Fruit fly (Drosophila melanogaster) whole organism, embryonic: ENCODE measurements around the gene Nprl3.
A peak's percentile ranks its signal among the peaks of the same experiment; 100 is the strongest.

Experiments used
- Adf1 ChIP-seq: fragments of 200-800 bp; sonication (Bioruptor generic); IDR thresholded peaks from 2 replicates; pipeline ENCODE4 v1.3.6; 2022; ENCODE audit warnings: missing biosample characterization, missing genetic modification characterization
- CG1024 ChIP-seq: fragments of 200-800 bp; sonication (Bioruptor generic); IDR thresholded peaks from 2 replicates; pipeline ENCODE4 v1.3.6; 2022; ENCODE audit warnings: missing biosample characterization, missing genetic modification characterization
- CG14441 ChIP-seq: fragments of 200-800 bp; sonication (Bioruptor generic); IDR thresholded peaks from 2 replicates; pipeline ENCODE4 v1.3.6; 2022; ENCODE audit warnings: missing biosample characterization, missing genetic modification characterization
- CG17359 ChIP-seq: fragments of 200-800 bp; sonication (Bioruptor generic); optimal IDR thresholded peaks from 3 replicates; lab custom pipeline; 2018; ENCODE audit warnings: missing biosample characterization, mild to moderate bottlenecking, missing genetic modification characterization, moderate library complexity
- CG17385 ChIP-seq: fragments of 200-800 bp; sonication (Bioruptor generic); optimal IDR thresholded peaks from 3 replicates; lab custom pipeline; 2018; ENCODE audit warnings: missing biosample characterization, mild to moderate bottlenecking, missing genetic modification characterization
- CG1832 ChIP-seq: fragments of 200-800 bp; sonication (Bioruptor generic); optimal IDR thresholded peaks from 2 replicates; lab custom pipeline; 2017; ENCODE audit warnings: missing biosample characterization, mild to moderate bottlenecking, missing genetic modification characterization, inconsistent platforms
- CG18476 ChIP-seq: fragments of 200-800 bp; sonication (Bioruptor generic); optimal IDR thresholded peaks from 2 replicates; lab custom pipeline; 2016; ENCODE audit warnings: missing biosample characterization, mild to moderate bottlenecking, missing genetic modification characterization
- CG2116 ChIP-seq: fragments of 200-800 bp; sonication (Bioruptor generic); optimal IDR thresholded peaks from 3 replicates; lab custom pipeline; 2018; ENCODE audit warnings: missing biosample characterization, mild to moderate bottlenecking, missing genetic modification characterization
- CG3065 ChIP-seq: fragments of 200-800 bp; sonication (Bioruptor generic); optimal IDR thresholded peaks from 2 replicates; lab custom pipeline; 2016; ENCODE audit warnings: missing biosample characterization, missing genetic modification characterization
- CG31365 ChIP-seq: fragments of 200-800 bp; sonication (Bioruptor generic); optimal IDR thresholded peaks from 2 replicates; lab custom pipeline; 2018; ENCODE audit warnings: missing biosample characterization, mild to moderate bottlenecking, missing genetic modification characterization
- CG3281 ChIP-seq: fragments of 200-800 bp; sonication (Bioruptor generic); optimal IDR thresholded peaks from 3 replicates; lab custom pipeline; 2017; ENCODE audit warnings: missing biosample characterization, mild to moderate bottlenecking, missing genetic modification characterization
- CG3995 ChIP-seq: fragments of 200-800 bp; sonication (Bioruptor generic); optimal IDR thresholded peaks from 3 replicates; lab custom pipeline; 2016; ENCODE audit warnings: missing biosample characterization, missing genetic modification characterization
- CG5245 ChIP-seq: fragments of 200-800 bp; sonication (Bioruptor generic); optimal IDR thresholded peaks from 3 replicates; lab custom pipeline; 2016; ENCODE audit warnings: missing biosample characterization, missing genetic modification characterization
- CG6765 ChIP-seq: fragments of 200-800 bp; sonication (Bioruptor generic); optimal IDR thresholded peaks from 3 replicates; lab custom pipeline; 2017; ENCODE audit warnings: missing biosample characterization, mild to moderate bottlenecking, missing genetic modification characterization
- CG7556 ChIP-seq: fragments of 200-800 bp; sonication (Bioruptor generic); optimal IDR thresholded peaks from 2 replicates; lab custom pipeline; 2017; ENCODE audit warnings: missing biosample characterization, mild to moderate bottlenecking, missing genetic modification characterization
- CG8281 ChIP-seq: fragments of 200-800 bp; sonication (Bioruptor generic); optimal IDR thresholded peaks from 2 replicates; lab custom pipeline; 2018; ENCODE audit warnings: missing biosample characterization, mild to moderate bottlenecking, missing genetic modification characterization, moderate library complexity
- CG8765 ChIP-seq: fragments of 200-800 bp; sonication (Bioruptor generic); IDR thresholded peaks from 2 replicates; pipeline ENCODE4 v1.3.6; 2022; ENCODE audit warnings: missing biosample characterization, missing genetic modification characterization
- CG8944 ChIP-seq: fragments of 200-800 bp; sonication (Bioruptor generic); optimal IDR thresholded peaks from 3 replicates; lab custom pipeline; 2016; ENCODE audit warnings: missing biosample characterization, missing genetic modification characterization
- CG9609 ChIP-seq: fragments of 200-800 bp; sonication (Bioruptor generic); optimal IDR thresholded peaks from 3 replicates; lab custom pipeline; 2016; ENCODE audit warnings: missing biosample characterization, missing genetic modification characterization
- Chrac-16 ChIP-seq: fragments of 200-800 bp; sonication (Bioruptor generic); optimal IDR thresholded peaks from 3 replicates; lab custom pipeline; 2016; ENCODE audit warnings: missing biosample characterization, missing genetic modification characterization
- D19A ChIP-seq: fragments of 200-800 bp; optimal IDR thresholded peaks from 3 replicates; lab custom pipeline; 2019; ENCODE audit warnings: missing biosample characterization, mild to moderate bottlenecking, missing genetic modification characterization, moderate library complexity
- E2f2 ChIP-seq: fragments of 200-800 bp; sonication (Bioruptor generic); IDR thresholded peaks from 2 replicates; pipeline ENCODE4 v1.3.6; 2022; ENCODE audit warnings: missing biosample characterization, missing genetic modification characterization
- GATAe ChIP-seq: fragments of 200-800 bp; sonication (Bioruptor generic); conservative IDR thresholded peaks from 2 replicates; pipeline ENCODE4 v1.3.6; 2022; ENCODE audit warnings: missing biosample characterization, missing genetic modification characterization
- HmgD ChIP-seq: fragments of 200-800 bp; sonication (Bioruptor generic); optimal IDR thresholded peaks from 3 replicates; lab custom pipeline; 2016; ENCODE audit warnings: missing biosample characterization, missing genetic modification characterization
- Hmr ChIP-seq: fragments of 200-800 bp; sonication (Bioruptor generic); optimal IDR thresholded peaks from 3 replicates; lab custom pipeline; 2017; ENCODE audit warnings: mild to moderate bottlenecking, missing biosample characterization, missing genetic modification reagents, missing genetic modification characterization
- Hsf ChIP-seq: fragments of 200-800 bp; sonication (Bioruptor generic); optimal IDR thresholded peaks from 3 replicates; lab custom pipeline; 2016; ENCODE audit warnings: missing biosample characterization, missing genetic modification characterization
- Myb ChIP-seq: fragments of 200-800 bp; sonication (Bioruptor generic); optimal IDR thresholded peaks from 2 replicates; lab custom pipeline; 2016; ENCODE audit warnings: missing biosample characterization, missing genetic modification characterization
- Oli ChIP-seq: fragments of 200-800 bp; sonication (Bioruptor generic); optimal IDR thresholded peaks from 2 replicates; lab custom pipeline; 2018; ENCODE audit warnings: missing biosample characterization, mild to moderate bottlenecking, missing genetic modification characterization, moderate library complexity
- Spps ChIP-seq: fragments of 200-800 bp; sonication (Bioruptor generic); optimal IDR thresholded peaks from 2 replicates; lab custom pipeline; 2018; ENCODE audit warnings: missing biosample characterization, mild to moderate bottlenecking, missing genetic modification characterization
- Ssrp ChIP-seq: fragments of 200-800 bp; sonication (Bioruptor generic); optimal IDR thresholded peaks from 2 replicates; lab custom pipeline; 2018; ENCODE audit warnings: missing biosample characterization, mild to moderate bottlenecking, missing genetic modification characterization, moderate library complexity
- Xrp1 ChIP-seq: fragments of 200-800 bp; sonication (Bioruptor generic); IDR thresholded peaks from 2 replicates; pipeline ENCODE4 v1.3.6; 2022; ENCODE audit warnings: missing biosample characterization, missing genetic modification characterization
- ab ChIP-seq: fragments of 200-800 bp; sonication (Bioruptor generic); optimal IDR thresholded peaks from 2 replicates; lab custom pipeline; 2016; ENCODE audit warnings: missing biosample characterization, missing genetic modification characterization
- ato ChIP-seq: fragments of 200-800 bp; sonication (Bioruptor generic); IDR thresholded peaks from 2 replicates; pipeline ENCODE4 v1.3.6; 2022; ENCODE audit warnings: missing biosample characterization, missing genetic modification characterization; ENCODE audit not compliant: partially characterized antibody
- caup ChIP-seq: fragments of 200-800 bp; sonication (Bioruptor generic); optimal IDR thresholded peaks from 3 replicates; lab custom pipeline; 2017; ENCODE audit warnings: missing biosample characterization, mild to moderate bottlenecking, missing genetic modification characterization, moderate library complexity; ENCODE audit not compliant: severe bottlenecking
- dimm ChIP-seq: fragments of 200-800 bp; sonication (Bioruptor generic); IDR thresholded peaks from 2 replicates; pipeline ENCODE4 v1.3.6; 2022; ENCODE audit warnings: missing biosample characterization, missing genetic modification characterization
- en ChIP-seq: fragments of 200-800 bp; sonication (Bioruptor generic); optimal IDR thresholded peaks from 2 replicates; lab custom pipeline; 2016; ENCODE audit warnings: missing biosample characterization, missing genetic modification characterization
- esg ChIP-seq: fragments of 200-800 bp; sonication (Bioruptor generic); conservative IDR thresholded peaks from 2 replicates; pipeline ENCODE4 v1.3.6; 2022; ENCODE audit warnings: missing biosample characterization, missing genetic modification characterization
- fd102C ChIP-seq: fragments of 200-800 bp; sonication (Bioruptor generic); optimal IDR thresholded peaks from 2 replicates; lab custom pipeline; 2018; ENCODE audit warnings: missing biosample characterization, mild to moderate bottlenecking, missing genetic modification characterization, moderate library complexity
- grn ChIP-seq: fragments of 200-800 bp; sonication (Bioruptor generic); optimal IDR thresholded peaks from 3 replicates; lab custom pipeline; 2017; ENCODE audit warnings: missing biosample characterization, missing genetic modification characterization
- jumu ChIP-seq: fragments of 200-800 bp; sonication (Bioruptor generic); optimal IDR thresholded peaks from 3 replicates; lab custom pipeline; 2016; ENCODE audit warnings: missing biosample characterization, missing genetic modification characterization
- pita ChIP-seq: fragments of 200-800 bp; sonication (Bioruptor generic); optimal IDR thresholded peaks from 2 replicates; lab custom pipeline; 2017; ENCODE audit warnings: missing biosample characterization, mild to moderate bottlenecking, missing genetic modification characterization
- psq ChIP-seq: fragments of 200-800 bp; sonication (Bioruptor generic); optimal IDR thresholded peaks from 2 replicates; lab custom pipeline; 2017; ENCODE audit warnings: missing biosample characterization, missing genetic modification characterization
- row ChIP-seq: fragments of 200-800 bp; sonication (Bioruptor generic); IDR thresholded peaks from 3 replicates; pipeline ENCODE4 v1.3.6; 2022; ENCODE audit warnings: missing biosample characterization, missing genetic modification characterization
- sc ChIP-seq, 3 experiments: fragments of >200 bp in 2 of 3; fragments of 200-800 bp in 1 of 3; sonication (Bioruptor generic) in 1 of 3; optimal IDR thresholded peaks; 2 replicates in 2 of 3; 3 replicates in 1 of 3; lab custom pipeline; 2017; ENCODE audit warnings: mild to moderate bottlenecking in 1 of 3, missing biosample characterization in 1 of 3, missing genetic modification characterization in 1 of 3, missing genetic modification reagents in 1 of 3
- sna ChIP-seq: fragments of 200-800 bp; sonication (Bioruptor generic); IDR thresholded peaks from 2 replicates; pipeline ENCODE4 v1.3.6; 2022; ENCODE audit warnings: missing biosample characterization, missing genetic modification characterization; ENCODE audit not compliant: partially characterized antibody
- tna ChIP-seq: fragments of 200-800 bp; sonication (Bioruptor generic); IDR thresholded peaks from 2 replicates; pipeline ENCODE4 v1.3.6; 2022; ENCODE audit warnings: missing biosample characterization, missing genetic modification characterization; ENCODE audit not compliant: partially characterized antibody
- twi ChIP-seq: fragments of 200-800 bp; optimal IDR thresholded peaks from 2 replicates; lab custom pipeline; 2019; ENCODE audit warnings: missing biosample characterization, mild to moderate bottlenecking, missing genetic modification characterization, moderate library complexity
- zen2 ChIP-seq: fragments of 200-800 bp; sonication (Bioruptor generic); IDR thresholded peaks from 3 replicates; pipeline ENCODE4 v1.3.6; 2022; ENCODE audit warnings: missing biosample characterization, missing genetic modification characterization; ENCODE audit not compliant: partially characterized antibody

Nprl3 gene

dm6 chr3L:14037655-14038644 is 36.3 kb upstream of the Nprl3 start (continued):
- peak; percentile 58; the same call in 2 of the 3 replicates for TF ChIP-seq row (GFP tag; lab: Robert Waterston, UW)
- TF ChIP-seq Hsf: no peak
- TF ChIP-seq sna (GFP tag; lab: Robert Waterston, UW): peak; percentile 34; the same call in 1 of the 2 replicates
- TF ChIP-seq twi (tag; lab: Kevin White, UChicago): peak; percentile 56
- TF ChIP-seq Oli (tag; lab: Kevin White, UChicago): no peak
- no peak for TF ChIP-seq CG2116 (GFP tag; lab: Kevin White, UChicago)
- no peak for TF ChIP-seq CG31365 (tag; lab: Kevin White, UChicago)
- TF ChIP-seq CG1832: peak; percentile 67
- TF ChIP-seq ab (GFP tag; lab: Kevin White, UChicago): no peak
- peak; percentile 10 for TF ChIP-seq Myb
- TF ChIP-seq ato (GFP tag; lab: Robert Waterston, UW): no peak
- TF ChIP-seq CG8944 (GFP tag; lab: Kevin White, UChicago): no peak
- TF ChIP-seq HmgD (GFP tag; lab: Kevin White, UChicago): no peak
- no peak for TF ChIP-seq en (GFP tag; lab: Kevin White, UChicago)
- no peak for TF ChIP-seq dimm
- TF ChIP-seq zen2 (GFP tag; lab: Robert Waterston, UW): peak; percentile 45; the same call in 1 of the 3 replicates
- TF ChIP-seq Chrac-16 (GFP tag; lab: Kevin White, UChicago): no peak
- TF ChIP-seq sc (optimal IDR thresholded peaks at IDR 0.05; lab: Kevin White, UChicago): no peak
- TF ChIP-seq sc (GFP tag; optimal IDR thresholded peaks at IDR 0.05; lab: Kevin White, UChicago): no peak
- no peak for TF ChIP-seq CG14441 (GFP tag; lab: Robert Waterston, UW)
- TF ChIP-seq fd102C (GFP tag; lab: Kevin White, UChicago): no peak
- no peak for TF ChIP-seq CG5245 (GFP tag; lab: Kevin White, UChicago)
- no peak for TF ChIP-seq CG8281 (tag; lab: Kevin White, UChicago)
- no peak; the same call in 1 of the 2 replicates for TF ChIP-seq tna (GFP tag; lab: Robert Waterston, UW)
- no peak; the same call in 1 of the 2 replicates for TF ChIP-seq GATAe (GFP tag; lab: Robert Waterston, UW)
- TF ChIP-seq CG8765 (GFP tag; lab: Robert Waterston, UW): no peak
- no peak for TF ChIP-seq CG3281 (GFP tag; lab: Kevin White, UChicago)
- no peak for TF ChIP-seq CG9609
- TF ChIP-seq Xrp1 (GFP tag; lab: Robert Waterston, UW): no peak
- no peak for TF ChIP-seq grn (GFP tag; lab: Kevin White, UChicago)
- TF ChIP-seq CG1024 (GFP tag; lab: Robert Waterston, UW): no peak
- no peak for TF ChIP-seq Hmr (GFP tag; lab: Kevin White, UChicago)
- no peak; the same call in 1 of the 2 replicates for TF ChIP-seq Adf1 (GFP tag; lab: Robert Waterston, UW)
- TF ChIP-seq caup: no peak
- TF ChIP-seq CG18476 (GFP tag; lab: Kevin White, UChicago): no peak
- peak; percentile 2 for TF ChIP-seq CG6765 (GFP tag; lab: Kevin White, UChicago)
- TF ChIP-seq esg (GFP tag; lab: Robert Waterston, UW): no peak
- peak; percentile 16; the same call in 1 of the 2 replicates for TF ChIP-seq E2f2 (GFP tag; lab: Robert Waterston, UW)
- no peak for TF ChIP-seq D19A (tag; lab: Kevin White, UChicago)
- TF ChIP-seq CG7556: no peak
- no peak for TF ChIP-seq CG3995 (GFP tag; lab: Kevin White, UChicago)
- TF ChIP-seq Spps (tag; lab: Kevin White, UChicago): peak; percentile 11
- TF ChIP-seq pita: no peak
- no peak for TF ChIP-seq psq (GFP tag; lab: Kevin White, UChicago)
- TF ChIP-seq CG17385: peak; percentile 32
- TF ChIP-seq CG3065 (GFP tag; lab: Kevin White, UChicago): no peak
- TF ChIP-seq CG17359 (tag; lab: Kevin White, UChicago): no peak
- TF ChIP-seq Ssrp (tag; lab: Kevin White, UChicago): no peak
- TF ChIP-seq jumu (GFP tag; lab: Kevin White, UChicago): no peak
